Worm (Caenorhabditis elegans): ENCODE data around the gene F01D5.10.

F01D5.10 gene

DNA sequence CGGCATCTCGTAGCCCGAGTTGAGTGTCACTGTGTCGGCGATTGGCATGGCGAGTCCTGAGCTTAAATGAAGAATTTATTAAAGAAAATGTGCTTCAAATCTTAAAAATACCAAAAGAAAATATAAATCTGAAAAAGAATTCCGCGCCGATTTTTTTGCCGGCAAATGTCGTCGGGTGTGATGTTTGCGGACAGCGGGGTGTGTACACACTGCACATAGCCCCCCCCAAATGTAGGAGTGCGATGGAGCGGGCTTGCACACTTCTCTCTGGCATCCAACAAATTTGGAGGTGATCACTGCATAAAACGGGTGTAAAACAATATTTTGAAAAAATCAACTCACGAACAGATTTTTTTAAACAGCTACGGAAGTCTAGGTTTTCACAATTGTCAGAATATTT lies 45.0 kb downstream of the F01D5.10 start, which contains the start of gene Y39G8B.2 (continued):
- peak; percentile 78 for TF ChIP-seq F13H6.1 (tag; optimal IDR thresholded peaks at IDR 0.05)
- TF ChIP-seq lsy-2 (tag; optimal IDR thresholded peaks at IDR 0.05) = peak; percentile 77 to 92
- TF ChIP-seq unc-62 (GFP tag; optimal IDR thresholded peaks at IDR 0.05) = no peak
- no peak for TF ChIP-seq unc-39 (tag; optimal IDR thresholded peaks at IDR 0.05)
- TF ChIP-seq Y55F3AM.14 (GFP tag; optimal IDR thresholded peaks at IDR 0.05) = peak; percentile 49
- no peak for TF ChIP-seq peb-1 (tag; optimal IDR thresholded peaks at IDR 0.05)
- no peak for TF ChIP-seq nhr-237 (tag; optimal IDR thresholded peaks at IDR 0.05)
- no peak for TF ChIP-seq ztf-1 (GFP tag; conservative IDR thresholded peaks at IDR 0.05)
- TF ChIP-seq nhr-23 (tag; optimal IDR thresholded peaks at IDR 0.05) = no peak
- TF ChIP-seq sma-9 (GFP tag; optimal IDR thresholded peaks at IDR 0.05) = peak; percentile 72
- TF ChIP-seq sma-9 (tag; optimal IDR thresholded peaks at IDR 0.05) = no peak
- peak; percentile 55 for TF ChIP-seq blmp-1 (tag; optimal IDR thresholded peaks at IDR 0.05; ENCODE audit: insufficient read depth)
- peak; percentile 86 for TF ChIP-seq nhr-25 (tag; optimal IDR thresholded peaks at IDR 0.05)
- TF ChIP-seq lin-13 (GFP tag; optimal IDR thresholded peaks at IDR 0.05) = peak; percentile 90
- no peak for TF ChIP-seq elt-1 (tag; optimal IDR thresholded peaks at IDR 0.05)

DNA sequence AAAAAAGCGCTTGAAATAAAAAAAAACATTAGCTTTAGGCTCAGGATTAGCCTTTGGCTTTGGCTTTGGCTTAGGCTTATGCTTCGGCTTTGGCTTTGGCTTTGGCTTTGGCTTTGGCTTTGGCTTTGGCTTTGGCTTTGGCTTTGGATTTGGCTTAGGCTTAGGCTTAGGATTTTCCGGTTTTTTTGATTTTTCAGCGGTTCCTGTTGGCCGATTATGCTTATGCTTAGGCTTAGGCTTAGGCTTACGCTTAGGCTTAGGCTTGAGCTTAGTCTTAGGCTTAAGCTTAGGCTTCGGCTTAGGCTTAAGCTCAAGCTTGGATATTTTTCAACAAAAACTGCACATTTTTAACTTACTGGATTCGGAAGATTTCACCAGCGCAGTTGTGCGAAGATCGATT lies 47.0 kb downstream of the F01D5.10 start:
- TF ChIP-seq peb-1 (tag; optimal IDR thresholded peaks at IDR 0.05) (no peak), aly-2 (tag; optimal IDR thresholded peaks at IDR 0.05) (no peak), mbf-1 (tag; optimal IDR thresholded peaks at IDR 0.05) (no peak), elt-3 (tag; optimal IDR thresholded peaks at IDR 0.05) (no peak), sma-3 (GFP tag; optimal IDR thresholded peaks at IDR 0.05) (no peak), alr-1 (tag; optimal IDR thresholded peaks at IDR 0.05) (no peak), lsy-2 (tag; optimal IDR thresholded peaks at IDR 0.05) (no peak), nhr-77 (tag; optimal IDR thresholded peaks at IDR 0.05) (no peak)

DNA sequence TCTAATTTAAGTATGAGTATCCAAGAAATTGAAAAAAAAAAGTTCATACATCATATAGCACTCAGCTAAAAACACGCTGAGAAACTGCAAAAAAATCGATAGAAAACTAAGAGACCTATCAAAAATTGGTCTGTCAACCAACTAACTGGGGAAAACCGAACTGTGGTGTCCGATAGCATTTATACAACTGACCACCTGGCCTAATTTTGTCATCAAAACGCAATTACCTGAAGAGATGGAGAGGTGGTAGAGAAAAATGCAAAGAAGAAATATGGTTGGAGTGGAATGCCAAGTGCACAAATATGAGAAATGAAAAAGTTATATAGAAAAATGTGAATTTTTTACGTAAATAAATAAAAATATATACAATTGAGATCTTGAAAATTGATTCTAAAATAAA lies 47.6 kb downstream of the F01D5.10 start, which contains the start of gene Y39G8B.1:
Gene Y39G8B.1 (minus strand): TSS at position 299 of the 400 bp plus-strand sequence.
- no peak for TF ChIP-seq ztf-4 (tag; optimal IDR thresholded peaks at IDR 0.05)
- peak in 1 of 2 experiments; percentile 24 for TF ChIP-seq lsy-2 (tag; optimal IDR thresholded peaks at IDR 0.05)
- peak; percentile 34 for TF ChIP-seq skn-1 (tag; optimal IDR thresholded peaks at IDR 0.05)
- TF ChIP-seq nhr-6 (tag; optimal IDR thresholded peaks at IDR 0.05) = no peak
- TF ChIP-seq gmeb-1 (tag; optimal IDR thresholded peaks at IDR 0.05) = peak; percentile 3
- TF ChIP-seq ZK546.5 (tag; optimal IDR thresholded peaks at IDR 0.05) = no peak
- TF ChIP-seq lin-13 (GFP tag; optimal IDR thresholded peaks at IDR 0.05) = no peak
- TF ChIP-seq sem-4 (tag; optimal IDR thresholded peaks at IDR 0.05) = no peak
- TF ChIP-seq ceh-82 (tag; optimal IDR thresholded peaks at IDR 0.05) = no peak
- TF ChIP-seq ama-1 (optimal IDR thresholded peaks at IDR 0.05) = no peak
- no peak for TF ChIP-seq peb-1 (tag; optimal IDR thresholded peaks at IDR 0.05)
- no peak for TF ChIP-seq Y55F3AM.14 (GFP tag; optimal IDR thresholded peaks at IDR 0.05)
- TF ChIP-seq fos-1 (tag; optimal IDR thresholded peaks at IDR 0.05) = peak; percentile 45
- no peak for TF ChIP-seq lin-11 (tag; optimal IDR thresholded peaks at IDR 0.05)
- no peak for TF ChIP-seq mbf-1 (tag; optimal IDR thresholded peaks at IDR 0.05)

DNA sequence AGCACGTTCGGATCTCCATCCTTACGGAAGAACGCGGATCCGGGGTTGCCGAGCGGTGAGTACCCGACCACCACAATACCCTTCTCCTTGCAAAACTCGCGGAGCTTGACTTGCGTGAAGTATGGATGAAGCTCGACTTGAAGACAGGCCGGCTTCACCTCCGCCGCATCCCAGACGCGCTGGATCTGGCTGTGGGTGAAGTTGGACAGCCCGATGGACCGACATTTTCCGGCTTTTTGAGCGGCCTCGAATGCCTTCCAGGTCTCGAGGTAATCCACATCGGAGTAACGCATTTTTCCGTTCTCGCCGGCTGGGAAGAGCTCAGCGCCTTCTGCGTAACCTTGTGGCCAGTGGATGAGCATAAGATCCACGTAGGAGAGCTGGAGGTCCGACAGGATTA lies 48.9 kb downstream of the F01D5.10 start:
- TF ChIP-seq egl-27 (tag; optimal IDR thresholded peaks at IDR 0.05) (no peak), ztf-1 (GFP tag; conservative IDR thresholded peaks at IDR 0.05) (no peak), ztf-4 (tag; optimal IDR thresholded peaks at IDR 0.05) (no peak), blmp-1 (tag; optimal IDR thresholded peaks at IDR 0.05; ENCODE audit: insufficient read depth) (no peak), gmeb-1 (tag; optimal IDR thresholded peaks at IDR 0.05) (no peak), nhr-23 (tag; optimal IDR thresholded peaks at IDR 0.05) (no peak), alr-1 (tag; optimal IDR thresholded peaks at IDR 0.05) (no peak), fos-1 (tag; optimal IDR thresholded peaks at IDR 0.05) (no peak), nhr-129 (tag; optimal IDR thresholded peaks at IDR 0.05) (no peak), lsy-2 (tag; optimal IDR thresholded peaks at IDR 0.05) (no peak)

DNA sequence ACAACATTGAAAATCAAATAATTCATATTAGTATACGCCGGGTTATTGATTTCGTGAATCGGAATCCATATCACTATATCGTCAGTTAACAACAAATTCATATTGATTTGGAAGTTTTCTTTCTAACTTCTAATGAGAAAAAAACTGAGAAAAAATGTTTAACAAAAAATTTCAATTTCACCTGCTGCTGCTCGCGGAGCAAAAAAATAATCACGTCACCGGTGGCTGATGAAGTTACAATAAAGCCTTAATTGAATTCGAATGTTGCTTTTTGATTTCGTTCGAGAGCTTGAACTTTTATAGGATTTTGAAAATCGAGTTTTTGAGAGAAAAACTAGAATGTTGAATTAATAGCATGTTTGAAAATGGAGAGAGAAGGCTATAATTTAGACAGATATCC lies 52.2 kb downstream of the F01D5.10 start, which contains the start of gene sre-43:
Gene sre-43 (minus strand): TSS at position 101 of the 400 bp plus-strand sequence.
- TF ChIP-seq skn-1 (tag; optimal IDR thresholded peaks at IDR 0.05) (no peak), C34F6.9 (tag; optimal IDR thresholded peaks at IDR 0.05) (no peak), ztf-11 (tag; optimal IDR thresholded peaks at IDR 0.05) (no peak), nhr-12 (tag; optimal IDR thresholded peaks at IDR 0.05) (no peak), nhr-25 (tag; optimal IDR thresholded peaks at IDR 0.05) (no peak), nhr-6 (tag; optimal IDR thresholded peaks at IDR 0.05) (no peak), nhr-23 (tag; optimal IDR thresholded peaks at IDR 0.05) (no peak), nhr-237 (tag; optimal IDR thresholded peaks at IDR 0.05) (no peak), zag-1 (tag; optimal IDR thresholded peaks at IDR 0.05) (no peak), nhr-10 (tag; optimal IDR thresholded peaks at IDR 0.05) (no peak), lin-39 (tag; optimal IDR thresholded peaks at IDR 0.05) (no peak), blmp-1 (tag; optimal IDR thresholded peaks at IDR 0.05; ENCODE audit: insufficient read depth) (no peak), mab-5 (tag; optimal IDR thresholded peaks at IDR 0.05) (no peak), unc-39 (tag; optimal IDR thresholded peaks at IDR 0.05) (no peak), ztf-4 (tag; optimal IDR thresholded peaks at IDR 0.05) (no peak), nhr-11 (tag; optimal IDR thresholded peaks at IDR 0.05) (no peak), lin-11 (tag; optimal IDR thresholded peaks at IDR 0.05) (no peak), nhr-77 (tag; optimal IDR thresholded peaks at IDR 0.05) (no peak), fos-1 (tag; optimal IDR thresholded peaks at IDR 0.05) (no peak), ztf-1 (GFP tag; conservative IDR thresholded peaks at IDR 0.05) (no peak)

Measured in whole organism, L2 larva.